Fruit fly (Drosophila melanogaster) whole organism, embryonic: ENCODE measurements around the gene Decay.

Source experiments
- Adf1 ChIP-seq: fragments of 200-800 bp; sonication (Bioruptor generic); IDR thresholded peaks from 2 replicates; pipeline ENCODE4 v1.3.6; 2022; ENCODE audit warnings: missing biosample characterization, missing genetic modification characterization
- Atf3 ChIP-seq: fragments of 200-800 bp; sonication (Bioruptor generic); optimal IDR thresholded peaks from 3 replicates; lab custom pipeline; 2016; ENCODE audit warnings: missing biosample characterization, missing genetic modification characterization
- CG10565 ChIP-seq: fragments of 200-800 bp; sonication (Bioruptor generic); optimal IDR thresholded peaks from 3 replicates; lab custom pipeline; 2016; ENCODE audit warnings: missing biosample characterization, mild to moderate bottlenecking, missing genetic modification characterization
- CG10979 ChIP-seq: fragments of 200-800 bp; sonication (Bioruptor generic); optimal IDR thresholded peaks from 2 replicates; lab custom pipeline; 2018; ENCODE audit warnings: missing biosample characterization, mild to moderate bottlenecking, missing genetic modification characterization, moderate library complexity
- CG11723 ChIP-seq: fragments of 200-800 bp; sonication (Bioruptor generic); optimal IDR thresholded peaks from 2 replicates; lab custom pipeline; 2017; ENCODE audit warnings: missing biosample characterization, mild to moderate bottlenecking, missing genetic modification characterization
- CG12769 ChIP-seq: fragments of 200-800 bp; sonication (Bioruptor generic); optimal IDR thresholded peaks from 2 replicates; lab custom pipeline; 2019; ENCODE audit warnings: missing biosample characterization, mild to moderate bottlenecking, missing genetic modification characterization, moderate library complexity
- CG14667 ChIP-seq: fragments of 200-800 bp; sonication (Bioruptor generic); IDR thresholded peaks from 2 replicates; pipeline ENCODE4 v1.3.6; 2022; ENCODE audit warnings: missing biosample characterization, missing genetic modification characterization
- CG17361 ChIP-seq: fragments of 200-800 bp; sonication (Bioruptor generic); IDR thresholded peaks from 3 replicates; pipeline ENCODE4 v1.3.6; 2022; ENCODE audit warnings: missing biosample characterization, missing genetic modification characterization
- CG17912 ChIP-seq: fragments of 200-800 bp; sonication (Bioruptor generic); optimal IDR thresholded peaks from 2 replicates; lab custom pipeline; 2018; ENCODE audit warnings: missing biosample characterization, mild to moderate bottlenecking, missing genetic modification characterization
- CG18262 ChIP-seq: fragments of 200-800 bp; optimal IDR thresholded peaks from 3 replicates; lab custom pipeline; 2019; ENCODE audit warnings: missing biosample characterization, mild to moderate bottlenecking, missing genetic modification characterization, moderate library complexity
- CG2875 ChIP-seq: fragments of 200-800 bp; sonication (Bioruptor generic); optimal IDR thresholded peaks from 2 replicates; lab custom pipeline; 2017; ENCODE audit warnings: missing biosample characterization, mild to moderate bottlenecking, missing genetic modification characterization, missing genetic modification reagents
- CG4282 ChIP-seq: fragments of 200-800 bp; sonication (Bioruptor generic); optimal IDR thresholded peaks from 2 replicates; lab custom pipeline; 2016; ENCODE audit warnings: missing biosample characterization, missing genetic modification characterization
- CG4360 ChIP-seq: fragments of 200-800 bp; sonication (Bioruptor generic); IDR thresholded peaks from 2 replicates; pipeline ENCODE4 v1.3.6; 2022; ENCODE audit warnings: missing biosample characterization, missing genetic modification characterization
- CG6791 ChIP-seq: fragments of 200-800 bp; sonication (Bioruptor generic); IDR thresholded peaks from 3 replicates; pipeline ENCODE4 v1.3.6; 2022; ENCODE audit warnings: missing biosample characterization, missing genetic modification characterization; ENCODE audit not compliant: partially characterized antibody
- CG6854 ChIP-seq: fragments of 200-800 bp; sonication (Bioruptor generic); optimal IDR thresholded peaks from 3 replicates; lab custom pipeline; 2017; ENCODE audit warnings: missing biosample characterization, mild to moderate bottlenecking, missing genetic modification characterization
- CG7556 ChIP-seq: fragments of 200-800 bp; sonication (Bioruptor generic); optimal IDR thresholded peaks from 2 replicates; lab custom pipeline; 2017; ENCODE audit warnings: missing biosample characterization, mild to moderate bottlenecking, missing genetic modification characterization
- CG7745 ChIP-seq: fragments of 200-800 bp; sonication (Bioruptor generic); optimal IDR thresholded peaks from 2 replicates; lab custom pipeline; 2018; ENCODE audit warnings: missing biosample characterization, mild to moderate bottlenecking, missing genetic modification characterization, moderate library complexity
- CG8290 ChIP-seq, 3 experiments: fragments of 200-800 bp; sonication (Bioruptor generic); optimal IDR thresholded peaks; 2 replicates each; lab custom pipeline; 2016 to 2019; ENCODE audit warnings: missing biosample characterization in 3 of 3, missing genetic modification characterization in 3 of 3, mild to moderate bottlenecking in 2 of 3, moderate library complexity in 1 of 3
- CG8765 ChIP-seq: fragments of 200-800 bp; sonication (Bioruptor generic); IDR thresholded peaks from 2 replicates; pipeline ENCODE4 v1.3.6; 2022; ENCODE audit warnings: missing biosample characterization, missing genetic modification characterization
- Dbx ChIP-seq: fragments of 200-800 bp; sonication (Bioruptor generic); IDR thresholded peaks from 3 replicates; pipeline ENCODE4 v1.3.6; 2022; ENCODE audit warnings: missing biosample characterization, missing genetic modification characterization
- Dfd ChIP-seq, 2 experiments: fragments of >200 bp; optimal IDR thresholded peaks; 2 replicates each; lab custom pipeline; 2017; ENCODE audit warnings: missing biosample characterization in 2 of 2, missing genetic modification characterization in 2 of 2
- E2f1 ChIP-seq: fragments of 200-800 bp; sonication (Bioruptor generic); IDR thresholded peaks from 2 replicates; pipeline ENCODE4 v1.3.6; 2022; ENCODE audit warnings: missing biosample characterization, missing genetic modification characterization
- HLH54F ChIP-seq: fragments of 200-800 bp; sonication (Bioruptor generic); optimal IDR thresholded peaks from 3 replicates; lab custom pipeline; 2016; ENCODE audit warnings: missing biosample characterization, missing genetic modification characterization
- HLHmδ ChIP-seq: fragments of 200-800 bp; sonication (Bioruptor generic); optimal IDR thresholded peaks from 2 replicates; lab custom pipeline; 2018; ENCODE audit warnings: missing biosample characterization, mild to moderate bottlenecking, missing genetic modification characterization, moderate library complexity
- HmgZ ChIP-seq: fragments of 200-800 bp; sonication (Bioruptor generic); optimal IDR thresholded peaks from 2 replicates; lab custom pipeline; 2018; ENCODE audit warnings: missing biosample characterization, mild to moderate bottlenecking, missing genetic modification characterization
- Hr78 ChIP-seq, 2 experiments: fragments of 200-800 bp in 1 of 2; fragments of >200 bp in 1 of 2; sonication (Bioruptor generic) in 1 of 2; optimal IDR thresholded peaks; 2 replicates each; lab custom pipeline; 2017 to 2019; ENCODE audit warnings: missing biosample characterization in 2 of 2, missing genetic modification characterization in 2 of 2, mild to moderate bottlenecking in 1 of 2, moderate library complexity in 1 of 2
- Lim3 ChIP-seq: fragments of 200-800 bp; sonication (Bioruptor generic); IDR thresholded peaks from 2 replicates; pipeline ENCODE4 v1.3.6; 2022; ENCODE audit warnings: missing biosample characterization, missing genetic modification characterization
- MESR4 ChIP-seq: fragments of 200-800 bp; sonication (Bioruptor generic); optimal IDR thresholded peaks from 2 replicates; lab custom pipeline; 2018; ENCODE audit warnings: missing biosample characterization, mild to moderate bottlenecking, missing genetic modification characterization, moderate library complexity
- NK7.1 ChIP-seq: fragments of 200-800 bp; sonication (Bioruptor generic); optimal IDR thresholded peaks from 3 replicates; lab custom pipeline; 2016; ENCODE audit warnings: missing biosample characterization, missing genetic modification characterization
- Optix ChIP-seq: fragments of 200-800 bp; sonication (Bioruptor generic); IDR thresholded peaks from 3 replicates; pipeline ENCODE4 v1.3.6; 2022; ENCODE audit warnings: missing biosample characterization, missing genetic modification characterization
- Rfx ChIP-seq: fragments of 200-800 bp; sonication (Bioruptor generic); IDR thresholded peaks from 2 replicates; pipeline ENCODE4 v1.3.6; 2022; ENCODE audit warnings: missing biosample characterization, missing genetic modification characterization
- Scr ChIP-seq: fragments of 200-800 bp; sonication (Bioruptor generic); IDR thresholded peaks from 2 replicates; pipeline ENCODE4 v1.3.6; 2022; ENCODE audit warnings: missing biosample characterization, missing genetic modification characterization; ENCODE audit not compliant: partially characterized antibody
- Sry-β ChIP-seq: fragments of 200-800 bp; sonication (Bioruptor generic); optimal IDR thresholded peaks from 2 replicates; lab custom pipeline; 2018; ENCODE audit warnings: missing biosample characterization, mild to moderate bottlenecking, missing genetic modification characterization, moderate library complexity
- Vsx1 ChIP-seq: fragments of 200-800 bp; sonication (Bioruptor generic); optimal IDR thresholded peaks from 2 replicates; lab custom pipeline; 2017; ENCODE audit warnings: missing biosample characterization, mild to moderate bottlenecking, missing genetic modification characterization, missing genetic modification reagents
- YL-1 ChIP-seq: fragments of 200-800 bp; sonication (Bioruptor generic); optimal IDR thresholded peaks from 3 replicates; lab custom pipeline; 2017; ENCODE audit warnings: missing biosample characterization, mild to moderate bottlenecking, missing genetic modification characterization
- al ChIP-seq: fragments of 200-800 bp; sonication (Bioruptor generic); IDR thresholded peaks from 2 replicates; pipeline ENCODE4 v1.3.6; 2022; ENCODE audit warnings: missing biosample characterization, missing genetic modification characterization
- chif ChIP-seq, 2 experiments: fragments of 200-800 bp; sonication (Bioruptor generic); optimal IDR thresholded peaks; 3 replicates each; lab custom pipeline; 2016; ENCODE audit warnings: missing biosample characterization in 2 of 2, missing genetic modification characterization in 2 of 2
- corto ChIP-seq: fragments of 200-800 bp; sonication (Bioruptor generic); optimal IDR thresholded peaks from 2 replicates; lab custom pipeline; 2016; ENCODE audit warnings: missing biosample characterization, mild to moderate bottlenecking, missing genetic modification characterization, moderate library complexity
- hbn ChIP-seq: fragments of 200-800 bp; sonication (Bioruptor generic); IDR thresholded peaks from 2 replicates; pipeline ENCODE4 v1.3.6; 2022; ENCODE audit warnings: missing biosample characterization, missing genetic modification characterization; ENCODE audit not compliant: partially characterized antibody
- lilli ChIP-seq: fragments of 200-800 bp; sonication (Bioruptor generic); optimal IDR thresholded peaks from 3 replicates; lab custom pipeline; 2016; ENCODE audit warnings: missing biosample characterization, missing genetic modification characterization
- mld ChIP-seq: fragments of 200-800 bp; sonication (Bioruptor generic); IDR thresholded peaks from 3 replicates; pipeline ENCODE4 v1.3.6; 2022; ENCODE audit warnings: missing biosample characterization, missing genetic modification characterization; ENCODE audit not compliant: partially characterized antibody
- oc ChIP-seq: fragments of 200-800 bp; sonication (Bioruptor generic); optimal IDR thresholded peaks from 2 replicates; lab custom pipeline; 2018; ENCODE audit warnings: missing biosample characterization, mild to moderate bottlenecking, missing genetic modification characterization, moderate library complexity
- pan ChIP-seq, 4 experiments: fragments of >200 bp in 3 of 4; fragments of 200-800 bp in 1 of 4; sonication (Bioruptor generic) in 1 of 4; optimal IDR thresholded peaks in 3 of 4; IDR thresholded peaks in 1 of 4; 2 replicates each; pipeline versions ENCODE4 v1.3.6 to Lab custom; 2017 to 2022; ENCODE audit warnings: missing biosample characterization in 2 of 4, missing genetic modification characterization in 2 of 4, mixed read lengths in 1 of 4
- pita ChIP-seq: fragments of 200-800 bp; sonication (Bioruptor generic); optimal IDR thresholded peaks from 2 replicates; lab custom pipeline; 2017; ENCODE audit warnings: missing biosample characterization, mild to moderate bottlenecking, missing genetic modification characterization
- pros ChIP-seq: fragments of 200-800 bp; sonication (Bioruptor generic); optimal IDR thresholded peaks from 3 replicates; lab custom pipeline; 2019; ENCODE audit warnings: missing biosample characterization, mild to moderate bottlenecking, missing genetic modification characterization, moderate library complexity
- so ChIP-seq: fragments of 200-800 bp; sonication (Bioruptor generic); IDR thresholded peaks from 3 replicates; pipeline ENCODE4 v1.3.6; 2022; ENCODE audit warnings: missing biosample characterization, missing genetic modification characterization
- ssp ChIP-seq: fragments of 200-800 bp; sonication (Bioruptor generic); IDR thresholded peaks from 2 replicates; pipeline ENCODE4 v1.3.6; 2022; ENCODE audit warnings: missing biosample characterization, missing genetic modification characterization
- tgo ChIP-seq: fragments of 200-800 bp; sonication (Bioruptor generic); IDR thresholded peaks from 3 replicates; pipeline ENCODE4 v1.3.6; 2022; ENCODE audit warnings: missing biosample characterization, missing genetic modification characterization
- vvl ChIP-seq: fragments of 200-800 bp; sonication (Bioruptor generic); IDR thresholded peaks from 2 replicates; pipeline ENCODE4 v1.3.6; 2022; ENCODE audit warnings: missing biosample characterization, missing genetic modification characterization

The Decay gene

dm6 chr3R:16452954-16453587 is 47.8 kb downstream of the Decay start:
- TF ChIP-seq Adf1 (GFP tag; lab: Robert Waterston, UW) (no peak), CG8765 (GFP tag; lab: Robert Waterston, UW) (no peak), Sry-β (no peak), al (no peak), oc (tag; lab: Kevin White, UChicago) (no peak), Atf3 (GFP tag; lab: Kevin White, UChicago) (no peak), CG10979 (tag; lab: Kevin White, UChicago) (no peak), YL-1 (peak; percentile 39), CG11723 (no peak), CG4282 (GFP tag; lab: Kevin White, UChicago) (no peak), pita (GFP tag; lab: Kevin White, UChicago) (no peak), hbn (peak; percentile 23; the same call in 1 of the 2 replicates), pros (GFP tag; lab: Kevin White, UChicago) (peak; percentile 97), CG2875 (no peak), CG4360 (GFP tag; lab: Robert Waterston, UW) (peak; percentile 79), Vsx1 (GFP tag; lab: Kevin White, UChicago) (no peak), ssp (GFP tag; lab: Robert Waterston, UW) (no peak), CG12769 (tag; lab: Kevin White, UChicago) (no peak), E2f1 (GFP tag; lab: Robert Waterston, UW) (no peak), Dfd (GFP tag; optimal IDR thresholded peaks at IDR 0.05; lab: Kevin White, UChicago) (no peak), HmgZ (tag; lab: Kevin White, UChicago) (no peak), CG6791 (GFP tag; lab: Robert Waterston, UW) (no peak), HLH54F (GFP tag; lab: Kevin White, UChicago) (no peak), corto (GFP tag; lab: Kevin White, UChicago) (no peak), CG14667 (no peak), HLHmδ (no peak), chif (GFP tag; optimal IDR thresholded peaks at IDR 0.05; lab: Kevin White, UChicago) (no peak), vvl (GFP tag; lab: Robert Waterston, UW) (peak; percentile 52; the same call in 1 of the 2 replicates), CG10565 (GFP tag; lab: Kevin White, UChicago) (no peak), CG17912 (GFP tag; lab: Kevin White, UChicago) (no peak), Dbx (no peak), CG6854 (no peak), CG18262 (tag; lab: Kevin White, UChicago) (no peak), Rfx (GFP tag; lab: Robert Waterston, UW) (no peak), Lim3 (GFP tag; lab: Robert Waterston, UW) (no peak), CG17361 (GFP tag; lab: Robert Waterston, UW) (no peak), Scr (GFP tag; lab: Robert Waterston, UW) (peak; percentile 8), tgo (no peak), Optix (GFP tag; lab: Robert Waterston, UW) (no peak), CG7745 (tag; lab: Kevin White, UChicago) (no peak), MESR4 (GFP tag; lab: Kevin White, UChicago) (no peak), mld (GFP tag; lab: Robert Waterston, UW) (no peak), CG7556 (GFP tag; lab: Kevin White, UChicago) (no peak), NK7.1 (no peak), CG8290 (GFP tag; optimal IDR thresholded peaks at IDR 0.05; lab: Kevin White, UChicago) (no peak), CG8290 (tag; optimal IDR thresholded peaks at IDR 0.05; lab: Kevin White, UChicago) (no peak), so (no peak), lilli (no peak), Hr78 (GFP tag; optimal IDR thresholded peaks at IDR 0.05; lab: Kevin White, UChicago) (no peak), pan (optimal IDR thresholded peaks at IDR 0.05; lab: Kevin White, UChicago) (no peak), pan (GFP tag; optimal IDR thresholded peaks at IDR 0.05 in 1 of 2, IDR thresholded peaks at IDR 0.05 in 1 of 2) (no peak)
